Worm (Caenorhabditis elegans) whole organism, mixed stage, embryonic: ENCODE data around the gene popl-5.

ENCODE experiments used
- lin-32 ChIP-seq: fragments of 200-800 bp; sonication (Bioruptor generic); optimal IDR thresholded peaks from 2 replicates; lab custom pipeline; 2018; ENCODE audit warnings: mild to moderate bottlenecking, missing genetic modification characterization, missing compliant biosample characterization
- lsy-2 ChIP-seq: fragments of 150-350 bp; optimal IDR thresholded peaks from 2 replicates; lab custom pipeline; 2014; ENCODE audit warnings: missing biosample characterization, missing genetic modification characterization
- mep-1 ChIP-seq: fragments of 150-350 bp; optimal IDR thresholded peaks from 2 replicates; lab custom pipeline; 2017; ENCODE audit warnings: missing biosample characterization, missing genetic modification reagents, missing genetic modification characterization, inconsistent platforms
- nhr-237 ChIP-seq: fragments of 150-350 bp; optimal IDR thresholded peaks from 2 replicates; lab custom pipeline; 2014; ENCODE audit warnings: missing biosample characterization, missing genetic modification characterization
- pha-4 ChIP-seq: fragments of 150-350 bp; optimal IDR thresholded peaks from 2 replicates; lab custom pipeline; 2018; ENCODE audit warnings: missing biosample characterization, missing genetic modification reagents, missing genetic modification characterization
- snpc-4 ChIP-seq: fragments of 150-350 bp; optimal IDR thresholded peaks from 2 replicates; lab custom pipeline; 2014; ENCODE audit warnings: missing biosample characterization, missing genetic modification characterization
- tbx-8 ChIP-seq: fragments of 200-800 bp; sonication (Bioruptor generic); optimal IDR thresholded peaks from 2 replicates; lab custom pipeline; 2018; ENCODE audit warnings: mild to moderate bottlenecking, missing genetic modification characterization, moderate library complexity, missing compliant biosample characterization
- unc-62 ChIP-seq: fragments of 150-350 bp; optimal IDR thresholded peaks from 2 replicates; lab custom pipeline; 2014; ENCODE audit warnings: missing biosample characterization, missing genetic modification reagents, missing genetic modification characterization
- ztf-11 ChIP-seq: fragments of 150-350 bp; optimal IDR thresholded peaks from 2 replicates; lab custom pipeline; 2014; ENCODE audit warnings: missing biosample characterization, missing genetic modification characterization

ce11 chrIII:11459041-11459440 lies 28.1 kb downstream of the popl-5 start:
- TF ChIP-seq unc-62 (GFP tag; lab: Kevin White, UChicago) (no peak), ztf-11 (tag; lab: Kevin White, UChicago) (no peak), snpc-4 (tag; lab: Kevin White, UChicago) (no peak), mep-1 (tag; lab: Kevin White, UChicago) (no peak), lsy-2 (tag; lab: Kevin White, UChicago) (no peak), pha-4 (tag; lab: Kevin White, UChicago) (no peak), tbx-8 (no peak), lin-32 (GFP tag; lab: Kevin White, UChicago) (no peak), nhr-237 (tag; lab: Kevin White, UChicago) (no peak)
